ENCODE assay signal across 2 worm cellular contexts in genomic region chrV:281111-281510, ce11.
A peak's percentile ranks its signal among the peaks of the same experiment; 100 is the strongest.
TF ChIP-seq lines count a peak whose summit lies in the region.

No protein-coding gene starts in this region.

TF ChIP-seq in whole organism, L1 larva, 84 proteins besides CTCF, POLR2A, EP300 and RAD21 (continued from another document):
- no peak for TF ChIP-seq lin-13 (GFP tag; optimal IDR thresholded peaks at IDR 0.05; lab: Kevin White, UChicago)
- no peak for TF ChIP-seq aly-2 (tag; optimal IDR thresholded peaks at IDR 0.05; lab: Kevin White, UChicago)
- no peak for TF ChIP-seq jun-1 (tag; optimal IDR thresholded peaks at IDR 0.05; lab: Kevin White, UChicago)
- TF ChIP-seq nhr-85 (tag; lab: Kevin White, UChicago): no peak
- TF ChIP-seq sup-37 (GFP tag; optimal IDR thresholded peaks at IDR 0.05; lab: Kevin White, UChicago): no peak
- no peak for TF ChIP-seq skn-1 (tag; optimal IDR thresholded peaks at IDR 0.05; lab: Kevin White, UChicago)
- no peak for TF ChIP-seq ceh-90 (tag; optimal IDR thresholded peaks at IDR 0.05; lab: Kevin White, UChicago)
- TF ChIP-seq grh-1 (GFP tag; IDR thresholded peaks at IDR 0.05; lab: Robert Waterston, UW): no peak
- no peak for TF ChIP-seq sox-4 (tag; optimal IDR thresholded peaks at IDR 0.05; lab: Kevin White, UChicago)
- TF ChIP-seq nhr-47 (tag; optimal IDR thresholded peaks at IDR 0.05; lab: Kevin White, UChicago): no peak
- TF ChIP-seq C16A3.4 (tag; optimal IDR thresholded peaks at IDR 0.05; lab: Kevin White, UChicago): peak; percentile 17
- no peak for TF ChIP-seq aha-1 (tag; optimal IDR thresholded peaks at IDR 0.05; lab: Kevin White, UChicago)
- no peak for TF ChIP-seq ztf-4 (tag; optimal IDR thresholded peaks at IDR 0.05; lab: Kevin White, UChicago)
- no peak for TF ChIP-seq lir-3 (tag; optimal IDR thresholded peaks at IDR 0.05; lab: Kevin White, UChicago; ENCODE audit: poor library complexity)
- no peak for TF ChIP-seq ceh-82 (tag; optimal IDR thresholded peaks at IDR 0.05; lab: Kevin White, UChicago)
- TF ChIP-seq lin-15B (tag; optimal IDR thresholded peaks at IDR 0.05; lab: Kevin White, UChicago): no peak
- TF ChIP-seq isw-1 (GFP tag; IDR thresholded peaks at IDR 0.05; lab: Robert Waterston, UW): no peak
- TF ChIP-seq egl-13 (tag; optimal IDR thresholded peaks at IDR 0.05; lab: Kevin White, UChicago): no peak
- no peak for TF ChIP-seq zag-1 (tag; optimal IDR thresholded peaks at IDR 0.05; lab: Kevin White, UChicago)
- TF ChIP-seq hlh-17 (GFP tag; optimal IDR thresholded peaks at IDR 0.05; lab: Kevin White, UChicago; ENCODE audit: borderline replicate concordance): no peak
- no peak for TF ChIP-seq nhr-237 (tag; optimal IDR thresholded peaks at IDR 0.05; lab: Kevin White, UChicago)
- TF ChIP-seq mef-2 (tag; optimal IDR thresholded peaks at IDR 0.05; lab: Kevin White, UChicago): no peak
- no peak for TF ChIP-seq mep-1 (tag; optimal IDR thresholded peaks at IDR 0.05; lab: Kevin White, UChicago)
- no peak for TF ChIP-seq nhr-90 (tag; optimal IDR thresholded peaks at IDR 0.05; lab: Kevin White, UChicago; ENCODE audit: poor library complexity)
- no peak for TF ChIP-seq irx-1 (tag; optimal IDR thresholded peaks at IDR 0.05; lab: Kevin White, UChicago)
- TF ChIP-seq nhr-28 (tag; optimal IDR thresholded peaks at IDR 0.05; lab: Kevin White, UChicago): no peak
- TF ChIP-seq hpl-2 (GFP tag; optimal IDR thresholded peaks at IDR 0.05; lab: Kevin White, UChicago): no peak
- peak; percentile 37 for TF ChIP-seq unc-130 (tag; optimal IDR thresholded peaks at IDR 0.05; lab: Kevin White, UChicago)
- peak; percentile 39 to 62 for TF ChIP-seq lsy-2 (tag; optimal IDR thresholded peaks at IDR 0.05; lab: Kevin White, UChicago)
- TF ChIP-seq lin-14 (GFP tag; optimal IDR thresholded peaks at IDR 0.05; lab: Kevin White, UChicago): peak; percentile 77
- TF ChIP-seq fkh-8 (tag; optimal IDR thresholded peaks at IDR 0.05; lab: Kevin White, UChicago): no peak
- no peak for TF ChIP-seq ets-5 (GFP tag; IDR thresholded peaks at IDR 0.05; lab: Robert Waterston, UW)
- TF ChIP-seq nhr-71 (tag; optimal IDR thresholded peaks at IDR 0.05; lab: Kevin White, UChicago): peak; percentile 59
- no peak for TF ChIP-seq unc-62 (GFP tag; optimal IDR thresholded peaks at IDR 0.05; lab: Kevin White, UChicago)
- no peak for TF ChIP-seq hlh-4 (tag; optimal IDR thresholded peaks at IDR 0.05; lab: Kevin White, UChicago)
- TF ChIP-seq blmp-1 (tag; optimal IDR thresholded peaks at IDR 0.05; lab: Kevin White, UChicago): no peak
- peak; percentile 63 for TF ChIP-seq rnt-1 (tag; optimal IDR thresholded peaks at IDR 0.05; lab: Kevin White, UChicago)
- no peak for TF ChIP-seq nhr-76 (tag; optimal IDR thresholded peaks at IDR 0.05; lab: Kevin White, UChicago)
- peak in 1 of 2 experiments; percentile 23 for TF ChIP-seq efl-1 (optimal IDR thresholded peaks at IDR 0.05; lab: Kevin White, UChicago)
- TF ChIP-seq efl-1 (GFP tag; optimal IDR thresholded peaks at IDR 0.05 in 1 of 2; lab: Kevin White, UChicago): peak in 1 of 2 experiments; percentile 46
- TF ChIP-seq nhr-84 (tag; optimal IDR thresholded peaks at IDR 0.05; lab: Kevin White, UChicago): no peak
- no peak for TF ChIP-seq mab-9 (GFP tag; IDR thresholded peaks at IDR 0.05; lab: Robert Waterston, UW)
- TF ChIP-seq unc-86 (tag; optimal IDR thresholded peaks at IDR 0.05; lab: Kevin White, UChicago): no peak
- TF ChIP-seq alr-1 (tag; optimal IDR thresholded peaks at IDR 0.05; lab: Kevin White, UChicago; ENCODE audit: borderline replicate concordance): no peak
- peak; percentile 68 for TF ChIP-seq pag-3 (tag; optimal IDR thresholded peaks at IDR 0.05; lab: Kevin White, UChicago; ENCODE audit: borderline replicate concordance, insufficient read depth)
- TF ChIP-seq nhr-11 (tag; optimal IDR thresholded peaks at IDR 0.05; lab: Kevin White, UChicago): no peak
- 0 out of 2 replicates have a peak, but pooled peaks have one; percentile 25 for TF ChIP-seq nhr-19 (GFP tag; conservative IDR thresholded peaks at IDR 0.05; lab: Robert Waterston, UW)
- no peak for TF ChIP-seq C34B4.2 (tag; optimal IDR thresholded peaks at IDR 0.05; lab: Kevin White, UChicago)

TF ChIP-seq in whole organism, L4 larva, 104 proteins besides CTCF, POLR2A, EP300 and RAD21 (continued from another document):
- TF ChIP-seq lin-29 (GFP tag; IDR thresholded peaks at IDR 0.05; lab: Robert Waterston, UW) (no peak), nhr-76 (tag; optimal IDR thresholded peaks at IDR 0.05; lab: Kevin White, UChicago) (no peak), nhr-48 (tag; optimal IDR thresholded peaks at IDR 0.05; lab: Kevin White, UChicago) (no peak), F10B5.3 (tag; optimal IDR thresholded peaks at IDR 0.05; lab: Kevin White, UChicago) (no peak), T26A8.4 (GFP tag; IDR thresholded peaks at IDR 0.05; lab: Robert Waterston, UW) (no peak), lin-38 (GFP tag; IDR thresholded peaks at IDR 0.05; lab: Robert Waterston, UW) (no peak), zfp-3 (GFP tag; conservative IDR thresholded peaks at IDR 0.05; lab: Robert Waterston, UW) (no peak), pha-4 (GFP tag; IDR thresholded peaks at IDR 0.05; lab: Robert Waterston, UW) (no peak), pha-4 (tag; optimal IDR thresholded peaks at IDR 0.05; lab: Kevin White, UChicago) (no peak)
